Worm (Caenorhabditis elegans): ENCODE results near the gene gcn-1.

Gene gcn-1

ce11 chrIII:2112601-2113176, 39.1 kb upstream of the gcn-1 start:
- TF ChIP-seq ama-1 (optimal IDR thresholded peaks at IDR 0.05) (no peak), ceh-48 (tag; optimal IDR thresholded peaks at IDR 0.05) (peak; percentile 97)

ce11 chrIII:2115322-2115721, 36.4 kb upstream of the gcn-1 start:
- TF ChIP-seq hlh-30 (tag; optimal IDR thresholded peaks at IDR 0.05; ENCODE audit: insufficient read depth), result no peak
- TF ChIP-seq zip-5 (tag; optimal IDR thresholded peaks at IDR 0.05), result no peak
- no peak for TF ChIP-seq hlh-6 (tag; optimal IDR thresholded peaks at IDR 0.05)
- TF ChIP-seq ceh-14 (tag; optimal IDR thresholded peaks at IDR 0.05), result no peak
- no peak for TF ChIP-seq unc-55 (GFP tag; optimal IDR thresholded peaks at IDR 0.05)
- no peak for TF ChIP-seq syd-9 (tag; optimal IDR thresholded peaks at IDR 0.05)
- no peak for TF ChIP-seq lin-11 (tag; optimal IDR thresholded peaks at IDR 0.05)
- TF ChIP-seq dve-1 (tag; optimal IDR thresholded peaks at IDR 0.05), result no peak
- TF ChIP-seq nhr-11 (tag; optimal IDR thresholded peaks at IDR 0.05), result no peak
- no peak for TF ChIP-seq C08G9.2 (tag; optimal IDR thresholded peaks at IDR 0.05)
- no peak for TF ChIP-seq rnt-1 (tag; optimal IDR thresholded peaks at IDR 0.05)
- TF ChIP-seq unc-3 (GFP tag; conservative IDR thresholded peaks at IDR 0.05), result no peak
- no peak for TF ChIP-seq unc-3 (tag; optimal IDR thresholded peaks at IDR 0.05)
- TF ChIP-seq sdc-2 (tag; optimal IDR thresholded peaks at IDR 0.05), result no peak
- TF ChIP-seq C38D4.7 (GFP tag; optimal IDR thresholded peaks at IDR 0.05), result no peak
- TF ChIP-seq ets-4 (tag; optimal IDR thresholded peaks at IDR 0.05), result no peak
- TF ChIP-seq fkh-10 (GFP tag; optimal IDR thresholded peaks at IDR 0.05), result no peak
- TF ChIP-seq pros-1 (tag; optimal IDR thresholded peaks at IDR 0.05), result no peak
- TF ChIP-seq unc-86 (tag; optimal IDR thresholded peaks at IDR 0.05), result no peak
- no peak for TF ChIP-seq elt-4 (tag; optimal IDR thresholded peaks at IDR 0.05)
- no peak for TF ChIP-seq ceh-9 (tag; optimal IDR thresholded peaks at IDR 0.05)

ce11 chrIII:2116797-2117196, 34.9 kb upstream of the gcn-1 start, which contains the start of gene Y48G9A.11:
TSS of gene Y48G9A.11 (minus strand) at chrIII:2116897.
- TF ChIP-seq unc-42 (tag; optimal IDR thresholded peaks at IDR 0.05) (no peak), ztf-16 (tag; optimal IDR thresholded peaks at IDR 0.05) (no peak), gmeb-2 (tag; optimal IDR thresholded peaks at IDR 0.05) (no peak), ets-4 (tag; optimal IDR thresholded peaks at IDR 0.05) (no peak), fkh-6 (tag; optimal IDR thresholded peaks at IDR 0.05) (no peak), ceh-6 (GFP tag; optimal IDR thresholded peaks at IDR 0.05) (no peak), ref-2 (tag; optimal IDR thresholded peaks at IDR 0.05) (no peak), ceh-48 (tag; optimal IDR thresholded peaks at IDR 0.05) (no peak), ceh-14 (tag; optimal IDR thresholded peaks at IDR 0.05) (no peak), tbx-2 (tag; optimal IDR thresholded peaks at IDR 0.05) (no peak), pag-3 (tag; optimal IDR thresholded peaks at IDR 0.05; ENCODE audit: borderline replicate concordance) (no peak), che-1 (tag; optimal IDR thresholded peaks at IDR 0.05) (no peak), ceh-30 (tag; optimal IDR thresholded peaks at IDR 0.05) (no peak), tbx-7 (tag; optimal IDR thresholded peaks at IDR 0.05) (no peak), ama-1 (optimal IDR thresholded peaks at IDR 0.05) (no peak)

- no peak for TF ChIP-seq mec-3 (tag; optimal IDR thresholded peaks at IDR 0.05; ENCODE audit: borderline replicate concordance)
- no peak for TF ChIP-seq fkh-10 (GFP tag; optimal IDR thresholded peaks at IDR 0.05)
- TF ChIP-seq pros-1 (tag; optimal IDR thresholded peaks at IDR 0.05), result no peak
- TF ChIP-seq hlh-30 (tag; optimal IDR thresholded peaks at IDR 0.05; ENCODE audit: insufficient read depth), result no peak
- TF ChIP-seq ceh-9 (tag; optimal IDR thresholded peaks at IDR 0.05), result no peak
- no peak for TF ChIP-seq eyg-1 (tag; optimal IDR thresholded peaks at IDR 0.05)
- TF ChIP-seq nfya-1 (tag; optimal IDR thresholded peaks at IDR 0.05), result no peak
- no peak for TF ChIP-seq ceh-19 (GFP tag; optimal IDR thresholded peaks at IDR 0.05)
- no peak for TF ChIP-seq ceh-14 (tag; optimal IDR thresholded peaks at IDR 0.05)
- TF ChIP-seq hlh-6 (tag; optimal IDR thresholded peaks at IDR 0.05), result no peak
These were observed 34.2 kb upstream of the gcn-1 start, which contains the start of gene Y48G9A.6 for ce11 chrIII:2117541-2117940. TSS of gene Y48G9A.6 (plus strand) at chrIII:2117841.
